Fruit fly (Drosophila melanogaster) whole organism, embryonic: ENCODE measurements around the gene CG13623.
A peak's percentile ranks its signal among the peaks of the same experiment; 100 is the strongest.

ENCODE experiments used
- CG10267 ChIP-seq: fragments of 200-800 bp; sonication (Bioruptor generic); optimal IDR thresholded peaks from 2 replicates; lab custom pipeline; 2018; ENCODE audit warnings: missing biosample characterization, mild to moderate bottlenecking, missing genetic modification characterization, moderate library complexity
- CG10366 ChIP-seq: fragments of 200-800 bp; sonication (Bioruptor generic); IDR thresholded peaks from 2 replicates; pipeline ENCODE4 v1.3.6; 2022; ENCODE audit warnings: missing biosample characterization, missing genetic modification characterization
- CG10543 ChIP-seq: fragments of 200-800 bp; sonication (Bioruptor generic); optimal IDR thresholded peaks from 3 replicates; lab custom pipeline; 2017; ENCODE audit warnings: missing biosample characterization, mild to moderate bottlenecking, missing genetic modification characterization, moderate library complexity
- CG10654 ChIP-seq: fragments of 200-800 bp; sonication (Bioruptor generic); optimal IDR thresholded peaks from 2 replicates; lab custom pipeline; 2016; ENCODE audit warnings: missing biosample characterization, missing genetic modification characterization
- CG10959 ChIP-seq: fragments of 200-800 bp; sonication (Bioruptor generic); IDR thresholded peaks from 2 replicates; pipeline ENCODE4 v1.3.6; 2022; ENCODE audit warnings: missing biosample characterization, missing genetic modification characterization
- CG11696 ChIP-seq: fragments of 200-800 bp; sonication (Bioruptor generic); IDR thresholded peaks from 2 replicates; pipeline ENCODE4 v1.3.6; 2022; ENCODE audit warnings: missing biosample characterization, missing genetic modification characterization
- CG13287 ChIP-seq: fragments of 200-800 bp; sonication (Bioruptor generic); IDR thresholded peaks from 2 replicates; pipeline ENCODE4 v1.3.6; 2022; ENCODE audit warnings: missing biosample characterization, missing genetic modification characterization; ENCODE audit not compliant: partially characterized antibody
- CG15514 ChIP-seq: fragments of 200-800 bp; sonication (Bioruptor generic); optimal IDR thresholded peaks from 3 replicates; lab custom pipeline; 2017; ENCODE audit warnings: missing biosample characterization, missing genetic modification characterization, mild to moderate bottlenecking, moderate library complexity, missing genetic modification reagents
- CG1603 ChIP-seq: fragments of 200-800 bp; sonication (Bioruptor generic); optimal IDR thresholded peaks from 2 replicates; lab custom pipeline; 2019; ENCODE audit warnings: missing biosample characterization, mild to moderate bottlenecking, missing genetic modification characterization, moderate library complexity
- CG16863 ChIP-seq: fragments of 200-800 bp; sonication (Bioruptor generic); optimal IDR thresholded peaks from 3 replicates; lab custom pipeline; 2016; ENCODE audit warnings: missing biosample characterization, missing genetic modification characterization
- CG1792 ChIP-seq: fragments of 200-800 bp; sonication (Bioruptor generic); optimal IDR thresholded peaks from 2 replicates; lab custom pipeline; 2016; ENCODE audit warnings: missing biosample characterization, missing genetic modification characterization
- CG2712 ChIP-seq: fragments of 200-800 bp; optimal IDR thresholded peaks from 3 replicates; lab custom pipeline; 2019; ENCODE audit warnings: missing biosample characterization, mild to moderate bottlenecking, missing genetic modification characterization, moderate library complexity
- CG32532 ChIP-seq: fragments of 200-800 bp; sonication (Bioruptor generic); IDR thresholded peaks from 2 replicates; pipeline ENCODE4 v1.3.6; 2022; ENCODE audit warnings: missing biosample characterization, missing genetic modification characterization
- CG34376 ChIP-seq: fragments of 200-800 bp; sonication (Bioruptor generic); optimal IDR thresholded peaks from 2 replicates; lab custom pipeline; 2018; ENCODE audit warnings: missing biosample characterization, mild to moderate bottlenecking, missing genetic modification characterization
- CG6854 ChIP-seq: fragments of 200-800 bp; sonication (Bioruptor generic); optimal IDR thresholded peaks from 3 replicates; lab custom pipeline; 2017; ENCODE audit warnings: missing biosample characterization, mild to moderate bottlenecking, missing genetic modification characterization
- CG7786 ChIP-seq: fragments of 200-800 bp; sonication (Bioruptor generic); optimal IDR thresholded peaks from 2 replicates; lab custom pipeline; 2016; ENCODE audit warnings: missing biosample characterization, missing genetic modification characterization
- CG7928 ChIP-seq: fragments of 200-800 bp; sonication (Bioruptor generic); optimal IDR thresholded peaks from 2 replicates; lab custom pipeline; 2017; ENCODE audit warnings: missing biosample characterization, mild to moderate bottlenecking, missing genetic modification characterization
- CG8281 ChIP-seq: fragments of 200-800 bp; sonication (Bioruptor generic); optimal IDR thresholded peaks from 2 replicates; lab custom pipeline; 2018; ENCODE audit warnings: missing biosample characterization, mild to moderate bottlenecking, missing genetic modification characterization, moderate library complexity
- CG8765 ChIP-seq: fragments of 200-800 bp; sonication (Bioruptor generic); IDR thresholded peaks from 2 replicates; pipeline ENCODE4 v1.3.6; 2022; ENCODE audit warnings: missing biosample characterization, missing genetic modification characterization
- CG9932 ChIP-seq: fragments of 200-800 bp; sonication (Bioruptor generic); IDR thresholded peaks from 2 replicates; pipeline ENCODE4 v1.3.6; 2022; ENCODE audit warnings: missing biosample characterization, missing genetic modification characterization
- CoRest ChIP-seq: fragments of 200-800 bp; sonication (Bioruptor generic); optimal IDR thresholded peaks from 3 replicates; lab custom pipeline; 2018; ENCODE audit warnings: missing biosample characterization, mild to moderate bottlenecking, missing genetic modification characterization, moderate library complexity
- Dad ChIP-seq: fragments of 200-800 bp; sonication (Bioruptor generic); optimal IDR thresholded peaks from 3 replicates; lab custom pipeline; 2016; ENCODE audit warnings: missing biosample characterization, missing genetic modification characterization
- Doc2 ChIP-seq: fragments of 200-800 bp; sonication (Bioruptor generic); IDR thresholded peaks from 2 replicates; pipeline ENCODE4 v1.3.6; 2022; ENCODE audit warnings: missing biosample characterization, missing genetic modification characterization
- Gug ChIP-seq: fragments of 200-800 bp; sonication (Bioruptor generic); IDR thresholded peaks from 4 replicates; pipeline ENCODE4 v1.3.6; 2022; ENCODE audit warnings: missing biosample characterization, missing genetic modification characterization
- HLH4C ChIP-seq: fragments of 200-800 bp; sonication (Bioruptor generic); IDR thresholded peaks from 3 replicates; pipeline ENCODE4 v1.3.6; 2022; ENCODE audit warnings: missing biosample characterization, missing genetic modification characterization; ENCODE audit not compliant: partially characterized antibody
- HLH54F ChIP-seq: fragments of 200-800 bp; sonication (Bioruptor generic); optimal IDR thresholded peaks from 3 replicates; lab custom pipeline; 2016; ENCODE audit warnings: missing biosample characterization, missing genetic modification characterization
- Hr78 ChIP-seq, 2 experiments: fragments of 200-800 bp in 1 of 2; fragments of >200 bp in 1 of 2; sonication (Bioruptor generic) in 1 of 2; optimal IDR thresholded peaks; 2 replicates each; lab custom pipeline; 2017 to 2019; ENCODE audit warnings: missing biosample characterization in 2 of 2, missing genetic modification characterization in 2 of 2, mild to moderate bottlenecking in 1 of 2, moderate library complexity in 1 of 2
- Jarid2 ChIP-seq: fragments of 200-800 bp; sonication (Bioruptor generic); optimal IDR thresholded peaks from 3 replicates; lab custom pipeline; 2017; ENCODE audit warnings: mild to moderate bottlenecking, missing biosample characterization, missing genetic modification reagents, missing genetic modification characterization
- Myb ChIP-seq: fragments of 200-800 bp; sonication (Bioruptor generic); optimal IDR thresholded peaks from 2 replicates; lab custom pipeline; 2016; ENCODE audit warnings: missing biosample characterization, missing genetic modification characterization
- NK7.1 ChIP-seq: fragments of 200-800 bp; sonication (Bioruptor generic); optimal IDR thresholded peaks from 3 replicates; lab custom pipeline; 2016; ENCODE audit warnings: missing biosample characterization, missing genetic modification characterization
- Stat92E ChIP-seq, 3 experiments: fragments of >200 bp in 2 of 3; fragments of 200-800 bp in 1 of 3; sonication (Bioruptor generic) in 1 of 3; optimal IDR thresholded peaks; 2 replicates each; lab custom pipeline; 2017 to 2019; ENCODE audit warnings: missing biosample characterization in 3 of 3, missing genetic modification characterization in 3 of 3, mild to moderate bottlenecking in 1 of 3, moderate library complexity in 1 of 3
- ap ChIP-seq: fragments of 200-800 bp; sonication (Bioruptor generic); IDR thresholded peaks from 2 replicates; pipeline ENCODE4 v1.3.6; 2022; ENCODE audit warnings: missing biosample characterization, missing genetic modification characterization
- chinmo ChIP-seq: fragments of 200-800 bp; sonication (Bioruptor generic); IDR thresholded peaks from 4 replicates; pipeline ENCODE4 v1.3.6; 2022; ENCODE audit warnings: missing biosample characterization, missing genetic modification characterization; ENCODE audit not compliant: partially characterized antibody
- da ChIP-seq: fragments of 200-800 bp; sonication (Bioruptor generic); optimal IDR thresholded peaks from 2 replicates; lab custom pipeline; 2016; ENCODE audit warnings: missing biosample characterization, missing genetic modification characterization
- dysf ChIP-seq: fragments of 200-800 bp; sonication (Bioruptor generic); IDR thresholded peaks from 3 replicates; pipeline ENCODE4 v1.3.6; 2022; ENCODE audit warnings: missing biosample characterization, missing genetic modification characterization
- fd96Cb ChIP-seq: fragments of 200-800 bp; sonication (Bioruptor generic); optimal IDR thresholded peaks from 2 replicates; lab custom pipeline; 2018; ENCODE audit warnings: missing biosample characterization, mild to moderate bottlenecking, missing genetic modification characterization, moderate library complexity
- grn ChIP-seq: fragments of 200-800 bp; sonication (Bioruptor generic); optimal IDR thresholded peaks from 3 replicates; lab custom pipeline; 2017; ENCODE audit warnings: missing biosample characterization, missing genetic modification characterization
- gro ChIP-seq: fragments of 200-800 bp; sonication (Bioruptor generic); optimal IDR thresholded peaks from 2 replicates; lab custom pipeline; 2016; ENCODE audit warnings: missing biosample characterization, missing genetic modification characterization
- kah ChIP-seq: fragments of 200-800 bp; sonication (Bioruptor generic); optimal IDR thresholded peaks from 2 replicates; lab custom pipeline; 2018; ENCODE audit warnings: missing biosample characterization, mild to moderate bottlenecking, missing genetic modification characterization
- knrl ChIP-seq: fragments of 200-800 bp; sonication (Bioruptor generic); IDR thresholded peaks from 3 replicates; pipeline ENCODE4 v1.3.6; 2022; ENCODE audit warnings: missing biosample characterization, missing genetic modification characterization; ENCODE audit not compliant: partially characterized antibody
- slou ChIP-seq: fragments of 200-800 bp; sonication (Bioruptor generic); optimal IDR thresholded peaks from 3 replicates; lab custom pipeline; 2016; ENCODE audit warnings: missing biosample characterization, missing genetic modification characterization
- yki ChIP-seq: fragments of >200 bp; optimal IDR thresholded peaks from 3 replicates; lab custom pipeline; 2018
- z ChIP-seq: fragments of 200-800 bp; sonication (Bioruptor generic); IDR thresholded peaks from 3 replicates; pipeline ENCODE4 v1.3.6; 2022; ENCODE audit warnings: missing biosample characterization, missing genetic modification characterization

Gene CG13623

dm6 chr3R:24548832-24549231, 18.5 kb upstream of the CG13623 start (continued):
- no peak for TF ChIP-seq CG7928
- TF ChIP-seq CG10366 (GFP tag; lab: Robert Waterston, UW), result no peak
- TF ChIP-seq CG10959 (GFP tag; lab: Robert Waterston, UW), result no peak
- TF ChIP-seq gro (GFP tag; lab: Kevin White, UChicago), result peak; percentile 8
- TF ChIP-seq CG10543 (GFP tag; lab: Kevin White, UChicago), result peak; percentile 14
- TF ChIP-seq knrl (GFP tag; lab: Robert Waterston, UW), result no peak
- TF ChIP-seq NK7.1 (GFP tag; lab: Kevin White, UChicago), result no peak
- no peak for TF ChIP-seq CG15514 (GFP tag; lab: Kevin White, UChicago)
- TF ChIP-seq CG8765 (GFP tag; lab: Robert Waterston, UW), result no peak
- no peak for TF ChIP-seq Myb (GFP tag; lab: Kevin White, UChicago)
- TF ChIP-seq yki (lab: Kevin White, UChicago), result no peak
- no peak for TF ChIP-seq ap (GFP tag; lab: Robert Waterston, UW)
- TF ChIP-seq dysf (GFP tag; lab: Robert Waterston, UW), result no peak
- no peak for TF ChIP-seq Dad (GFP tag; lab: Kevin White, UChicago)
- TF ChIP-seq CG9932, result no peak
- TF ChIP-seq CG34376 (GFP tag; lab: Kevin White, UChicago), result peak; percentile 50
- TF ChIP-seq CG1603 (tag; lab: Kevin White, UChicago), result no peak
- no peak for TF ChIP-seq da (GFP tag; lab: Kevin White, UChicago)
- no peak for TF ChIP-seq Gug (GFP tag; lab: Robert Waterston, UW)
- no peak for TF ChIP-seq slou (GFP tag; lab: Kevin White, UChicago)
- TF ChIP-seq HLH54F (GFP tag; lab: Kevin White, UChicago), result no peak
- TF ChIP-seq CG10654 (GFP tag; lab: Kevin White, UChicago), result no peak
- no peak for TF ChIP-seq CG10267 (tag; lab: Kevin White, UChicago)
- TF ChIP-seq z (GFP tag; lab: Robert Waterston, UW), result peak; percentile 96
- no peak for TF ChIP-seq fd96Cb
- TF ChIP-seq CG7786 (GFP tag; lab: Kevin White, UChicago), result no peak
- peak; percentile 73; the same call in 3 of the 4 replicates for TF ChIP-seq chinmo (GFP tag; lab: Robert Waterston, UW)
- peak; percentile 49 for TF ChIP-seq Jarid2 (GFP tag; lab: Kevin White, UChicago)
- no peak for TF ChIP-seq CG8281
- peak; percentile 14; the same call in 1 of the 2 replicates for TF ChIP-seq CG32532 (GFP tag; lab: Robert Waterston, UW)
- no peak for TF ChIP-seq CG11696 (GFP tag; lab: Robert Waterston, UW)
- no peak for TF ChIP-seq kah (GFP tag; lab: Kevin White, UChicago)
- no peak for TF ChIP-seq grn (GFP tag; lab: Kevin White, UChicago)
- no peak for TF ChIP-seq Stat92E (GFP tag; optimal IDR thresholded peaks at IDR 0.05; lab: Kevin White, UChicago)
- TF ChIP-seq CG13287 (GFP tag; lab: Robert Waterston, UW), result peak; percentile 44; the same call in 1 of the 2 replicates
- no peak for TF ChIP-seq CG6854
- TF ChIP-seq Doc2 (GFP tag; lab: Robert Waterston, UW), result no peak
- no peak for TF ChIP-seq CG16863 (GFP tag; lab: Kevin White, UChicago)
- TF ChIP-seq HLH4C (GFP tag; lab: Robert Waterston, UW), result no peak
- no peak for TF ChIP-seq CG2712 (tag; lab: Kevin White, UChicago)
- TF ChIP-seq Hr78 (GFP tag; optimal IDR thresholded peaks at IDR 0.05; lab: Kevin White, UChicago), result no peak
- no peak for TF ChIP-seq CG1792
- TF ChIP-seq CoRest (tag; lab: Kevin White, UChicago), result no peak
